Worm (Caenorhabditis elegans) whole organism, L3 larva: ENCODE data around the gene ZK430.5.
A peak's percentile ranks its signal among the peaks of the same experiment; 100 is the strongest.

Experiments used
- R02D3.7 ChIP-seq: fragments of 150-350 bp; optimal IDR thresholded peaks from 2 replicates; lab custom pipeline; 2014; ENCODE audit warnings: missing biosample characterization, missing genetic modification characterization
- ZK546.5 ChIP-seq: sonication (generic microtip); optimal IDR thresholded peaks from 2 replicates; lab custom pipeline; 2017; ENCODE audit warnings: missing biosample characterization, missing genetic modification characterization
- aly-2 ChIP-seq: fragments of 150-350 bp; optimal IDR thresholded peaks from 2 replicates; lab custom pipeline; 2014; ENCODE audit warnings: missing biosample characterization, missing genetic modification characterization
- ama-1 ChIP-seq: fragments of 150-350 bp; optimal IDR thresholded peaks from 2 replicates; lab custom pipeline; 2018
- ceh-16 ChIP-seq: sonication (generic microtip); optimal IDR thresholded peaks from 2 replicates; lab custom pipeline; 2017; ENCODE audit warnings: missing biosample characterization, missing genetic modification characterization
- ceh-28 ChIP-seq: fragments of 150-350 bp; optimal IDR thresholded peaks from 2 replicates; lab custom pipeline; 2014; ENCODE audit warnings: missing biosample characterization, missing genetic modification reagents, missing genetic modification characterization
- daf-12 ChIP-seq: fragments of 150-350 bp; optimal IDR thresholded peaks from 2 replicates; lab custom pipeline; 2014; ENCODE audit warnings: missing biosample characterization, missing genetic modification reagents, missing genetic modification characterization
- egl-5 ChIP-seq: fragments of 150-350 bp; optimal IDR thresholded peaks from 2 replicates; lab custom pipeline; 2017; ENCODE audit warnings: missing biosample characterization, missing genetic modification reagents, missing genetic modification characterization, inconsistent platforms
- elt-1 ChIP-seq: fragments of 150-350 bp; optimal IDR thresholded peaks from 2 replicates; lab custom pipeline; 2014; ENCODE audit warnings: missing biosample characterization, missing genetic modification characterization
- elt-2 ChIP-seq: sonication (generic microtip); optimal IDR thresholded peaks from 2 replicates; lab custom pipeline; 2016; ENCODE audit warnings: missing genetic modification reagents, mild to moderate bottlenecking, missing genetic modification characterization, missing compliant biosample characterization
- eor-1 ChIP-seq, 2 experiments: fragments of 150-350 bp; optimal IDR thresholded peaks; 2 replicates each; lab custom pipeline; 2014 to 2018; ENCODE audit warnings: missing biosample characterization in 2 of 2, missing genetic modification characterization in 2 of 2
- fkh-10 ChIP-seq: sonication (generic microtip); optimal IDR thresholded peaks from 2 replicates; lab custom pipeline; 2017; ENCODE audit warnings: missing biosample characterization, missing genetic modification reagents, missing genetic modification characterization
- hmg-11 ChIP-seq: sonication (generic microtip); optimal IDR thresholded peaks from 2 replicates; lab custom pipeline; 2016; ENCODE audit warnings: missing genetic modification characterization, missing compliant biosample characterization
- jun-1 ChIP-seq: fragments of 150-350 bp; optimal IDR thresholded peaks from 2 replicates; lab custom pipeline; 2014; ENCODE audit warnings: missing biosample characterization, missing genetic modification reagents, missing genetic modification characterization
- lin-15B ChIP-seq: fragments of 150-350 bp; optimal IDR thresholded peaks from 2 replicates; lab custom pipeline; 2014; ENCODE audit warnings: missing biosample characterization, missing genetic modification characterization
- lin-39 ChIP-seq: fragments of 150-350 bp; optimal IDR thresholded peaks from 2 replicates; lab custom pipeline; 2018; ENCODE audit warnings: missing biosample characterization, missing genetic modification reagents, missing genetic modification characterization
- mdl-1 ChIP-seq: fragments of 150-350 bp; optimal IDR thresholded peaks from 2 replicates; lab custom pipeline; 2014; ENCODE audit warnings: missing biosample characterization, missing genetic modification characterization
- nfya-1 ChIP-seq: sonication (generic microtip); optimal IDR thresholded peaks from 2 replicates; lab custom pipeline; 2017; ENCODE audit warnings: missing genetic modification characterization, mild to moderate bottlenecking, missing compliant biosample characterization, antibody characterized with exemption, moderate library complexity; ENCODE audit not compliant: insufficient read depth
- nhr-11 ChIP-seq: fragments of 150-350 bp; optimal IDR thresholded peaks from 2 replicates; lab custom pipeline; 2014; ENCODE audit warnings: missing biosample characterization, missing genetic modification characterization
- nhr-23 ChIP-seq: fragments of 150-350 bp; optimal IDR thresholded peaks from 2 replicates; lab custom pipeline; 2014; ENCODE audit warnings: missing biosample characterization, missing genetic modification reagents, missing genetic modification characterization
- nhr-25 ChIP-seq: sonication (generic microtip); optimal IDR thresholded peaks from 2 replicates; lab custom pipeline; 2017; ENCODE audit warnings: missing biosample characterization, missing genetic modification characterization
- nhr-67 ChIP-seq: fragments of 150-350 bp; optimal IDR thresholded peaks from 2 replicates; lab custom pipeline; 2014; ENCODE audit warnings: missing biosample characterization, missing genetic modification characterization
- pha-4 ChIP-seq: fragments of 150-350 bp; optimal IDR thresholded peaks from 2 replicates; lab custom pipeline; 2014; ENCODE audit warnings: missing biosample characterization, missing genetic modification reagents, missing genetic modification characterization
- skn-1 ChIP-seq: fragments of 150-350 bp; optimal IDR thresholded peaks from 2 replicates; lab custom pipeline; 2014; ENCODE audit warnings: missing biosample characterization, missing genetic modification characterization
- tbx-2 ChIP-seq: sonication (generic microtip); optimal IDR thresholded peaks from 2 replicates; lab custom pipeline; 2016; ENCODE audit warnings: mild to moderate bottlenecking, missing genetic modification characterization, missing compliant biosample characterization
- unc-62 ChIP-seq: fragments of 150-350 bp; sonication (generic microtip); optimal IDR thresholded peaks from 4 replicates; lab custom pipeline; 2014; ENCODE audit warnings: missing biosample characterization, missing genetic modification reagents, missing genetic modification characterization
- ztf-11 ChIP-seq: fragments of 150-350 bp; optimal IDR thresholded peaks from 2 replicates; lab custom pipeline; 2014; ENCODE audit warnings: missing biosample characterization, missing genetic modification characterization

Gene ZK430.5

DNA sequence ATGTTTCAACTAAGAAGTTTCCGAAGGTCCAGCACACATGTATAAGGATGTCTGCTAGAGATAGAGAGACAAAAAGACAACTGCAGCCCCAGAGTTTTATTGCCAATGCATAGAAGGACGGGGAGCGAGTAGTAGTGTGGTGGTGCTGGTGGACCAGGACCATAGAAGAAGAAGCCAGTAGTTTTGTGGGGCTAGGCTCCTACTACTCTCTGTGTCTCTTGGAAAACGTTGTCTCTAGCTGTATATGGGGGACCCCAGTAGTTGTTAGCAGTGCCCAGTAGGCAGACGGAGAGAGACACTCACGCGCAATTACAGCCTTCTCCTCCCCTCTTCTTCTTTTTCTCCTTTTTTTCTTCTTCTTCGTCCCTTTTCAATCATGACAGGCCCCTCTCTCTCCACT lies 50.6 kb downstream of the ZK430.5 start:
- TF ChIP-seq lin-39 (tag; lab: Kevin White, UChicago) = peak; percentile 70
- TF ChIP-seq nhr-11 (tag; lab: Kevin White, UChicago) = no peak
- peak; percentile 87 for TF ChIP-seq hmg-11 (tag; lab: Kevin White, UChicago)
- TF ChIP-seq lin-15B (tag; lab: Kevin White, UChicago) = no peak
- no peak for TF ChIP-seq nhr-67 (tag; lab: Kevin White, UChicago)
- TF ChIP-seq nfya-1 (tag; lab: Kevin White, UChicago) = peak; percentile 65

DNA sequence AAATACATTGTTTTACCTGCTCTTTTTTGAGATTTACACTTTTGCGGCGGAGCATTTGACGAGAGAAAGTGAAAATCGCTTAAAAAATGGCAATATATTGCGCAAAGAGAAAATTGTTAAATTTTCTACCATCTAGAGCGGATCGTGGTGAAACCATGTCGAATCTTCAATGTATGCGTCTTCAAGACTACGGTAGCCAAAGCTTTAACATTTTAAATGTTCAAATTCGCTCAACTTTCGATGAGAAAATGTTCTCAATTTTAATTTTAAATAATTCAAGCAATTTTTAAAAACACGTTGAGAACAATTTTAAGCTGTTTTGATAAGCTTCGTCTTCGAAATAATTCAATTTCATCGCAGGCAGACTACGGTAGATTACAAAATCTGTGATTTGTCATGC lies 54.8 kb downstream of the ZK430.5 start:
- TF ChIP-seq hmg-11 (tag; lab: Kevin White, UChicago) (no peak), R02D3.7 (tag; lab: Kevin White, UChicago) (no peak), nhr-23 (tag; lab: Kevin White, UChicago) (no peak), aly-2 (tag; lab: Kevin White, UChicago) (no peak), daf-12 (tag; lab: Kevin White, UChicago) (no peak)

DNA sequence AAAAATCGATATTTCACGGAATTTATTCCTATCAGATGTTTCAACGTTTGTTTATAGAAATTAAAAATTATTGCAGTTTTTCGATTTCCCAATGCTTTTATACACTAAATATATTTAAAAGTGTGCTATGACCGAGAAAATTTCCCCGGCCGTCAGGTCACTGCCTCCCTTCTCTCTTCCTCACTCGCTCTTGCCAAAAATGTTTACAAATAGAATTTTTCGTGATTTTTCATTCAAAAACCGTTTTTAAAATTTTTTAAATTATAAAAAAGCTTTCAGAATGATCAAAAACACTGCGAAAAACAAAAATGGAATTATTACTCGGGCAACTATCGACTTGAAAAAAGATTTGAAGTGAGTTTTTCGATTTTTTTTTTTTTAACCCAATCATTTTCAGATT lies 55.4 kb downstream of the ZK430.5 start, which contains the start of the genes T12C9.7 and vps-18:
TSS of gene T12C9.7 (minus strand) at position 101 of the 400 bp plus-strand sequence.
TSS of gene vps-18 (plus strand) at position 280 of the 400 bp plus-strand sequence.
- TF ChIP-seq ama-1 (lab: Kevin White, UChicago) (no peak), ceh-28 (no peak), aly-2 (tag; lab: Kevin White, UChicago) (no peak), ZK546.5 (no peak), jun-1 (no peak), daf-12 (tag; lab: Kevin White, UChicago) (no peak), nfya-1 (tag; lab: Kevin White, UChicago) (no peak), R02D3.7 (tag; lab: Kevin White, UChicago) (no peak), nhr-11 (tag; lab: Kevin White, UChicago) (no peak)

DNA sequence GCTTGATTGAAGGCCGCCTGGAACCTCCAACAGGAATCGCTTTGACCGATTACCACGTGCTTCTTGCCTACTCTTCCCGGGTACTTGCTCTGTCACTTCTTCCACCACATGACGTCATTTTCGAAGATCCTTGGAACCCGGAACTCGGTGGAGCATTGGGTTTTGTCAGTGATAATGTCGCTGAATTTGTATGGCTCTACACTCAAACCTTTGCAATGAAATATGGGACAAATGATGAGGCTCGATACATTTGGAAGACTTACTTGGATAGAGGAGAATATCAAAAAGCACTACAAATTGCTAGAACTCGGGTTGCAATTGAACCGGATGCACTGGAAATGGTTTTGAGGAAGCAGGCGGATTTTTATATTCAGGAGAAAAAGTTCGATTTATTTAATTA lies 57.4 kb downstream of the ZK430.5 start:
- no peak for TF ChIP-seq elt-2 (tag; lab: Kevin White, UChicago)
- TF ChIP-seq ceh-16 = no peak
- no peak for TF ChIP-seq ztf-11 (tag; lab: Kevin White, UChicago)
- no peak for TF ChIP-seq skn-1
- TF ChIP-seq fkh-10 = no peak
- TF ChIP-seq mdl-1 (tag; lab: Kevin White, UChicago) = no peak
- TF ChIP-seq pha-4 (tag; lab: Kevin White, UChicago) = no peak
- no peak for TF ChIP-seq elt-1 (tag; lab: Kevin White, UChicago)
- TF ChIP-seq eor-1 (tag; optimal IDR thresholded peaks at IDR 0.05; lab: Kevin White, UChicago) = no peak
- no peak for TF ChIP-seq nhr-25
- no peak for TF ChIP-seq unc-62 (GFP tag; lab: Kevin White, UChicago)
- TF ChIP-seq egl-5 (tag; lab: Kevin White, UChicago) = no peak
- TF ChIP-seq tbx-2 = no peak
- TF ChIP-seq, all 47 proteins: peak for 0
